Worm (Caenorhabditis elegans): ENCODE measurements around the gene W03A5.1.

The W03A5.1 gene

ce11 chrIII:5448177-5448576, 40.5 kb downstream of the W03A5.1 start, which contains the start of gene skpt-1:
TSS of gene skpt-1 (minus strand) at chrIII:5448395.
- TF ChIP-seq nhr-12 (tag; optimal IDR thresholded peaks at IDR 0.05) (no peak), tbx-8 (GFP tag; optimal IDR thresholded peaks at IDR 0.05) (no peak), nhr-28 (tag; optimal IDR thresholded peaks at IDR 0.05) (no peak), ces-1 (GFP tag; optimal IDR thresholded peaks at IDR 0.05) (peak; percentile 35), mep-1 (tag; optimal IDR thresholded peaks at IDR 0.05) (peak; percentile 59), unc-120 (tag; optimal IDR thresholded peaks at IDR 0.05; ENCODE audit: poor library complexity, severe bottlenecking) (no peak), lsy-2 (tag; optimal IDR thresholded peaks at IDR 0.05) (peak; percentile 63), nhr-237 (tag; optimal IDR thresholded peaks at IDR 0.05) (peak; percentile 16)

ce11 chrIII:5449762-5450308, 42.1 kb downstream of the W03A5.1 start, which contains the start of gene F48E8.8:
TSS of gene F48E8.8 (minus strand) at chrIII:5449812.
- TF ChIP-seq nhr-76 (tag; optimal IDR thresholded peaks at IDR 0.05) (no peak), ham-2 (GFP tag; optimal IDR thresholded peaks at IDR 0.05) (no peak), mep-1 (tag; optimal IDR thresholded peaks at IDR 0.05) (peak; percentile 28), hlh-1 (tag; optimal IDR thresholded peaks at IDR 0.05) (peak; percentile 87), lin-13 (tag; optimal IDR thresholded peaks at IDR 0.05) (peak; percentile 11), lsy-2 (tag; optimal IDR thresholded peaks at IDR 0.05) (peak; percentile 49), unc-120 (tag; optimal IDR thresholded peaks at IDR 0.05; ENCODE audit: poor library complexity, severe bottlenecking) (peak; percentile 70), ces-1 (GFP tag; optimal IDR thresholded peaks at IDR 0.05) (peak; percentile 30)

- TF ChIP-seq zip-8 (tag; optimal IDR thresholded peaks at IDR 0.05) = no peak
- no peak for TF ChIP-seq ztf-11 (tag; optimal IDR thresholded peaks at IDR 0.05)
- TF ChIP-seq elt-1 (tag; optimal IDR thresholded peaks at IDR 0.05; ENCODE audit: borderline replicate concordance, insufficient read depth) = no peak
- no peak for TF ChIP-seq mab-5 (tag; optimal IDR thresholded peaks at IDR 0.05)
- no peak for TF ChIP-seq unc-120 (tag; optimal IDR thresholded peaks at IDR 0.05; ENCODE audit: poor library complexity, severe bottlenecking)
- no peak for TF ChIP-seq cnd-1 (tag; optimal IDR thresholded peaks at IDR 0.05)
- no peak for TF ChIP-seq flh-1 (GFP tag; optimal IDR thresholded peaks at IDR 0.05)
- TF ChIP-seq snpc-4 (tag; optimal IDR thresholded peaks at IDR 0.05) = no peak
- TF ChIP-seq bed-3 (GFP tag; optimal IDR thresholded peaks at IDR 0.05) = no peak
- TF ChIP-seq ceh-83 (GFP tag; optimal IDR thresholded peaks at IDR 0.05) = no peak
- no peak for TF ChIP-seq sem-2 (GFP tag; optimal IDR thresholded peaks at IDR 0.05)
- TF ChIP-seq mep-1 (tag; optimal IDR thresholded peaks at IDR 0.05) = no peak
- TF ChIP-seq nhr-28 (tag; optimal IDR thresholded peaks at IDR 0.05) = no peak
- no peak for TF ChIP-seq nhr-76 (tag; optimal IDR thresholded peaks at IDR 0.05)
- TF ChIP-seq M03D4.4 (tag; optimal IDR thresholded peaks at IDR 0.05) = no peak
- TF ChIP-seq pha-4 (tag; optimal IDR thresholded peaks at IDR 0.05) = no peak
- no peak for TF ChIP-seq ceh-43 (GFP tag; optimal IDR thresholded peaks at IDR 0.05)
- no peak for TF ChIP-seq lin-32 (GFP tag; optimal IDR thresholded peaks at IDR 0.05)
- TF ChIP-seq nhr-237 (tag; optimal IDR thresholded peaks at IDR 0.05) = no peak
- no peak for TF ChIP-seq nhr-2 (tag; optimal IDR thresholded peaks at IDR 0.05)
These were observed 42.7 kb downstream of the W03A5.1 start, which contains the start of gene paa-1 for ce11 chrIII:5450430-5450829. TSS of gene paa-1 (plus strand) at chrIII:5450730.

ce11 chrIII:5453290-5453689, 45.6 kb downstream of the W03A5.1 start, which contains the start of gene F48E8.4:
TSS of gene F48E8.4 (plus strand) at chrIII:5453590.
- TF ChIP-seq sptf-1 (tag; optimal IDR thresholded peaks at IDR 0.05) (no peak), nhr-237 (tag; optimal IDR thresholded peaks at IDR 0.05) (no peak), mls-2 (tag; optimal IDR thresholded peaks at IDR 0.05) (no peak), flh-1 (GFP tag; optimal IDR thresholded peaks at IDR 0.05) (no peak), hlh-1 (tag; optimal IDR thresholded peaks at IDR 0.05) (no peak), lin-13 (tag; optimal IDR thresholded peaks at IDR 0.05) (no peak), cnd-1 (tag; optimal IDR thresholded peaks at IDR 0.05) (no peak), M03D4.4 (tag; optimal IDR thresholded peaks at IDR 0.05) (no peak), lsy-2 (tag; optimal IDR thresholded peaks at IDR 0.05) (no peak), drap-1 (GFP tag; optimal IDR thresholded peaks at IDR 0.05) (no peak), unc-120 (tag; optimal IDR thresholded peaks at IDR 0.05; ENCODE audit: poor library complexity, severe bottlenecking) (no peak), nhr-2 (tag; optimal IDR thresholded peaks at IDR 0.05) (no peak), unc-62 (GFP tag; optimal IDR thresholded peaks at IDR 0.05) (no peak), sem-2 (GFP tag; optimal IDR thresholded peaks at IDR 0.05) (no peak), ztf-11 (tag; optimal IDR thresholded peaks at IDR 0.05) (no peak), tbx-8 (GFP tag; optimal IDR thresholded peaks at IDR 0.05) (no peak)

Data from whole organism, mixed stage, embryonic.